Fruit fly (Drosophila melanogaster): ENCODE data around the gene mew.

The mew gene

DNA sequence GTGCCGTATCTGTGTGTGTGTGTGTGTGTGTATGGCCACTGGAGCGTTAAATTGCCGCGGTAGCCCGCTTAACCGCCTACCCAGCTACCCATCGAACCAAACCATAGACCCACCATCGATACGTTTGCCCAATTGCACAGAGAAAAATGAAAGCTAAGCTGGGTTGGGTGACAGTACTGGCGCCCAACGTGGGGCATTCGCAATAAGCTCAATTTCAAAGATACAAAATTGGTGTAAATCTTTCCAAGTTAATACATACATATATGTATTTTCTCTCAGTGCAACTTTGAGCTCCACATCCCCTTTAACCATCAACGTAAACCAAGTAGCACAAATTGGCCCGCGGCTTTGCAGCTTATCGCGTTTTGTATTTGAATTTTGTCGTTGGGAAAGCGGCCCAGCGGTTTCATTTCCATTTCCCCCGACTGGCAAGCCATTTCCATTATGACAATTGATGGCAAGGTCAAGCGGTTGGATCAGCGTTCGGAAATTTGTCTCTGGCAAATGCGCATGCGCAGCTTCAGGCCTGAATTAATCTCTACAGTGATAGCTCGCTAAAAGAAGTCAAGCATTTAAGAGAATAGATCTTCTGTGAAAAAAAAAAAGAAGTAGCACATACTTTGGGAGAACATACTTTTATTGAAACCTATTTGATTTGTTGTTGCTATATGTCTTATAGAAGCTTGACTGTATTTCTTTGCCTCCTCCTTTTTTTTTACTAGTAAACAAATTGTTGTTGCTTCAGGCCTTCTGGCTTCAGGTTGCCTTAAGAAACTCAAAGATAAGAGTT, 25.7 kb downstream of the mew start (continued):
- TF ChIP-seq sna (GFP tag; IDR thresholded peaks at IDR 0.05; ENCODE audit: partially characterized antibody) = no peak
- no peak for TF ChIP-seq D (optimal IDR thresholded peaks at IDR 0.05)
- peak; percentile 56 for TF ChIP-seq D (GFP tag; optimal IDR thresholded peaks at IDR 0.05)
- peak; percentile 50 for TF ChIP-seq CG3281 (GFP tag; optimal IDR thresholded peaks at IDR 0.05)
- no peak for TF ChIP-seq Adf1 (GFP tag; IDR thresholded peaks at IDR 0.05)
- TF ChIP-seq HLH3B (GFP tag; IDR thresholded peaks at IDR 0.05) = peak; percentile 86
- TF ChIP-seq ham (GFP tag; IDR thresholded peaks at IDR 0.05) = no peak
- TF ChIP-seq ken (GFP tag; IDR thresholded peaks at IDR 0.05) = peak; percentile 82
- TF ChIP-seq gsb (GFP tag; IDR thresholded peaks at IDR 0.05) = peak; percentile 65
- TF ChIP-seq ems (GFP tag; optimal IDR thresholded peaks at IDR 0.05) = peak; percentile 61
- TF ChIP-seq CG3163 (GFP tag; optimal IDR thresholded peaks at IDR 0.05) = peak; percentile 35
- peak; percentile 64 for TF ChIP-seq Abd-B (GFP tag; optimal IDR thresholded peaks at IDR 0.05)
- no peak for TF ChIP-seq pita (GFP tag; optimal IDR thresholded peaks at IDR 0.05)
- peak; percentile 68 for TF ChIP-seq sens-2 (GFP tag; IDR thresholded peaks at IDR 0.05)
- no peak for TF ChIP-seq pzg (GFP tag; optimal IDR thresholded peaks at IDR 0.05)
- TF ChIP-seq knrl (GFP tag; IDR thresholded peaks at IDR 0.05; ENCODE audit: partially characterized antibody) = no peak
- peak; percentile 59; the same call in 1 of the 2 replicates for TF ChIP-seq aop (GFP tag; IDR thresholded peaks at IDR 0.05)
- TF ChIP-seq CG5953 (GFP tag; IDR thresholded peaks at IDR 0.05) = peak; percentile 79
- peak; percentile 4 for TF ChIP-seq Nf-YB (GFP tag; optimal IDR thresholded peaks at IDR 0.05)
- TF ChIP-seq Dip2 (GFP tag; IDR thresholded peaks at IDR 0.05) = no peak
- peak; percentile 24 for TF ChIP-seq cato (GFP tag; optimal IDR thresholded peaks at IDR 0.05; ENCODE audit: borderline replicate concordance)
- TF ChIP-seq CG17328 (GFP tag; IDR thresholded peaks at IDR 0.05) = peak; percentile 80
- TF ChIP-seq Rfx (GFP tag; IDR thresholded peaks at IDR 0.05) = peak; percentile 79
- no peak for TF ChIP-seq zf30C (GFP tag; optimal IDR thresholded peaks at IDR 0.05)
- peak; percentile 91 for TF ChIP-seq ci (GFP tag; IDR thresholded peaks at IDR 0.05)
- TF ChIP-seq peb (GFP tag; IDR thresholded peaks at IDR 0.05) = peak; percentile 39; the same call in 1 of the 2 replicates
- TF ChIP-seq CG33213 (GFP tag; optimal IDR thresholded peaks at IDR 0.05) = no peak
- TF ChIP-seq CG14014 (GFP tag; IDR thresholded peaks at IDR 0.05) = peak; percentile 74
- TF ChIP-seq CG9876 (GFP tag; optimal IDR thresholded peaks at IDR 0.05) = no peak
- TF ChIP-seq twi (tag; optimal IDR thresholded peaks at IDR 0.05) = peak; percentile 39
- TF ChIP-seq CG7839 (tag; optimal IDR thresholded peaks at IDR 0.05) = peak; percentile 77
- peak; percentile 55 for TF ChIP-seq CG13624 (GFP tag; optimal IDR thresholded peaks at IDR 0.05)
- TF ChIP-seq slbo (GFP tag; IDR thresholded peaks at IDR 0.05) = peak; percentile 78
- no peak for TF ChIP-seq CG15073 (GFP tag; optimal IDR thresholded peaks at IDR 0.05)
- TF ChIP-seq her (GFP tag; optimal IDR thresholded peaks at IDR 0.05) = peak; percentile 59
- peak; percentile 66 for TF ChIP-seq tin (GFP tag; optimal IDR thresholded peaks at IDR 0.05)
- peak; percentile 80 for TF ChIP-seq lab (GFP tag; optimal IDR thresholded peaks at IDR 0.05)
- no peak for TF ChIP-seq CG14965 (GFP tag; optimal IDR thresholded peaks at IDR 0.05; ENCODE audit: borderline replicate concordance)
- peak; percentile 66 for TF ChIP-seq ab (GFP tag; optimal IDR thresholded peaks at IDR 0.05)
- no peak for TF ChIP-seq CG34376 (GFP tag; optimal IDR thresholded peaks at IDR 0.05)
- TF ChIP-seq CG31365 (tag; optimal IDR thresholded peaks at IDR 0.05) = peak; percentile 19
- TF ChIP-seq CG1024 (GFP tag; IDR thresholded peaks at IDR 0.05) = peak; percentile 71; the same call in 1 of the 2 replicates
- no peak for TF ChIP-seq kni (GFP tag; optimal IDR thresholded peaks at IDR 0.05)
- no peak for TF ChIP-seq CG8478 (optimal IDR thresholded peaks at IDR 0.05)
- TF ChIP-seq CG4707 (GFP tag; optimal IDR thresholded peaks at IDR 0.05) = no peak
- no peak for TF ChIP-seq unc-4 (GFP tag; IDR thresholded peaks at IDR 0.05; ENCODE audit: partially characterized antibody)
- TF ChIP-seq salm (tag; optimal IDR thresholded peaks at IDR 0.05) = peak; percentile 44
- peak; percentile 38 for TF ChIP-seq CG2202 (tag; optimal IDR thresholded peaks at IDR 0.05)
- peak; percentile 44 for TF ChIP-seq dm (GFP tag; optimal IDR thresholded peaks at IDR 0.05)
- TF ChIP-seq CG14860 (GFP tag; IDR thresholded peaks at IDR 0.05; ENCODE audit: partially characterized antibody) = no peak
